Worm (Caenorhabditis elegans) whole organism, L3 larva: Measurements from ENCODE around the gene prmn-1.

Source experiments
- aly-2 ChIP-seq: fragments of 150-350 bp; optimal IDR thresholded peaks from 2 replicates; lab custom pipeline; 2014; ENCODE audit warnings: missing biosample characterization, missing genetic modification characterization
- elt-3 ChIP-seq, 3 experiments: fragments of 150-350 bp in 1 of 3; sonication (generic microtip) in 2 of 3; optimal IDR thresholded peaks; 2 replicates in 2 of 3; 4 replicates in 1 of 3; lab custom pipeline; 2014 to 2017; ENCODE audit warnings: missing biosample characterization in 3 of 3, missing genetic modification characterization in 3 of 3
- nhr-237 ChIP-seq: fragments of 150-350 bp; optimal IDR thresholded peaks from 2 replicates; lab custom pipeline; 2014; ENCODE audit warnings: missing biosample characterization, missing genetic modification characterization
- zag-1 ChIP-seq: fragments of 150-350 bp; optimal IDR thresholded peaks from 2 replicates; lab custom pipeline; 2014; ENCODE audit warnings: missing biosample characterization, missing genetic modification characterization

ce11 chrX:11337783-11338182 is 47.1 kb upstream of the prmn-1 start, which contains the start of gene gcy-9:
- no peak for TF ChIP-seq aly-2 (tag; lab: Kevin White, UChicago)
- no peak for TF ChIP-seq elt-3 (tag; optimal IDR thresholded peaks at IDR 0.05; lab: Kevin White, UChicago)
- TF ChIP-seq nhr-237 (tag; lab: Kevin White, UChicago), result no peak
- no peak for TF ChIP-seq zag-1 (tag; lab: Kevin White, UChicago)
